Worm (Caenorhabditis elegans) whole organism, L2 larva: Measurements from ENCODE around the gene Y62E10A.3.
A peak's percentile ranks its signal among the peaks of the same experiment; 100 is the strongest.

Source experiments
- C34F6.9 ChIP-seq: fragments of 150-350 bp; optimal IDR thresholded peaks from 2 replicates; lab custom pipeline; 2014; ENCODE audit warnings: missing biosample characterization, missing genetic modification characterization
- F13H6.1 ChIP-seq: sonication (generic microtip); optimal IDR thresholded peaks from 2 replicates; lab custom pipeline; 2016; ENCODE audit warnings: missing genetic modification characterization, missing compliant biosample characterization
- R02D3.7 ChIP-seq: fragments of 150-350 bp; optimal IDR thresholded peaks from 2 replicates; lab custom pipeline; 2014; ENCODE audit warnings: missing biosample characterization, missing genetic modification characterization
- Y55F3AM.14 ChIP-seq: fragments of 200-800 bp; sonication (Bioruptor generic); optimal IDR thresholded peaks from 2 replicates; lab custom pipeline; 2018; ENCODE audit warnings: mild to moderate bottlenecking, missing genetic modification characterization, missing compliant biosample characterization
- alr-1 ChIP-seq: fragments of 150-350 bp; optimal IDR thresholded peaks from 2 replicates; lab custom pipeline; 2014; ENCODE audit warnings: missing biosample characterization, missing genetic modification characterization
- aly-2 ChIP-seq: fragments of 150-350 bp; optimal IDR thresholded peaks from 2 replicates; lab custom pipeline; 2014; ENCODE audit warnings: missing biosample characterization, missing genetic modification characterization
- ama-1 ChIP-seq: fragments of 150-350 bp; optimal IDR thresholded peaks from 2 replicates; lab custom pipeline; 2018; ENCODE audit warnings: inconsistent platforms
- ceh-16 ChIP-seq: fragments of 150-350 bp; optimal IDR thresholded peaks from 2 replicates; lab custom pipeline; 2014; ENCODE audit warnings: missing biosample characterization, missing genetic modification characterization
- crh-2 ChIP-seq: sonication (generic microtip); optimal IDR thresholded peaks from 2 replicates; lab custom pipeline; 2017; ENCODE audit warnings: missing biosample characterization, missing genetic modification characterization
- dmd-4 ChIP-seq: sonication (generic microtip); optimal IDR thresholded peaks from 2 replicates; lab custom pipeline; 2017; ENCODE audit warnings: missing biosample characterization, missing genetic modification characterization
- egl-27 ChIP-seq: sonication (generic microtip); optimal IDR thresholded peaks from 3 replicates; lab custom pipeline; 2017; ENCODE audit warnings: missing biosample characterization, missing genetic modification reagents, missing genetic modification characterization
- elt-1 ChIP-seq: fragments of 150-350 bp; optimal IDR thresholded peaks from 2 replicates; lab custom pipeline; 2014; ENCODE audit warnings: missing biosample characterization, missing genetic modification characterization
- elt-3 ChIP-seq: sonication (generic microtip); optimal IDR thresholded peaks from 2 replicates; lab custom pipeline; 2017; ENCODE audit warnings: missing biosample characterization, missing genetic modification characterization
- fos-1 ChIP-seq: fragments of 150-350 bp; optimal IDR thresholded peaks from 2 replicates; lab custom pipeline; 2014; ENCODE audit warnings: missing biosample characterization, missing genetic modification characterization
- gmeb-1 ChIP-seq: fragments of 150-350 bp; optimal IDR thresholded peaks from 2 replicates; lab custom pipeline; 2014; ENCODE audit warnings: missing biosample characterization, missing genetic modification characterization
- lin-11 ChIP-seq: fragments of 150-350 bp; sonication (generic microtip); optimal IDR thresholded peaks from 2 replicates; lab custom pipeline; 2014; ENCODE audit warnings: missing biosample characterization, missing genetic modification characterization, inconsistent platforms, mixed read lengths
- lin-13 ChIP-seq: fragments of 150-350 bp; optimal IDR thresholded peaks from 2 replicates; lab custom pipeline; 2014; ENCODE audit warnings: missing biosample characterization, missing genetic modification reagents, missing genetic modification characterization
- lin-39 ChIP-seq: fragments of 150-350 bp; optimal IDR thresholded peaks from 2 replicates; lab custom pipeline; 2014; ENCODE audit warnings: missing biosample characterization, missing genetic modification reagents, missing genetic modification characterization
- lsy-2 ChIP-seq, 2 experiments: fragments of 150-350 bp in 1 of 2; sonication (generic microtip) in 1 of 2; optimal IDR thresholded peaks; 2 replicates each; lab custom pipeline; 2014 to 2017; ENCODE audit warnings: missing biosample characterization in 2 of 2, missing genetic modification characterization in 2 of 2
- mab-5 ChIP-seq: fragments of 150-350 bp; optimal IDR thresholded peaks from 2 replicates; lab custom pipeline; 2014; ENCODE audit warnings: missing biosample characterization, missing genetic modification characterization
- mbf-1 ChIP-seq: sonication (generic microtip); optimal IDR thresholded peaks from 2 replicates; lab custom pipeline; 2017; ENCODE audit warnings: missing biosample characterization, missing genetic modification characterization
- mdl-1 ChIP-seq, 2 experiments: fragments of 150-350 bp in 1 of 2; sonication (generic microtip) in 1 of 2; optimal IDR thresholded peaks; 2 replicates each; lab custom pipeline; 2017; ENCODE audit warnings: missing biosample characterization in 2 of 2, missing genetic modification characterization in 2 of 2
- nhr-10 ChIP-seq: sonication (generic microtip); optimal IDR thresholded peaks from 2 replicates; lab custom pipeline; 2017; ENCODE audit warnings: missing biosample characterization, missing genetic modification characterization
- nhr-11 ChIP-seq: fragments of 150-350 bp; optimal IDR thresholded peaks from 2 replicates; lab custom pipeline; 2014; ENCODE audit warnings: missing biosample characterization, missing genetic modification characterization
- nhr-12 ChIP-seq: fragments of 150-350 bp; optimal IDR thresholded peaks from 2 replicates; lab custom pipeline; 2014; ENCODE audit warnings: missing biosample characterization, missing genetic modification characterization
- nhr-129 ChIP-seq: fragments of 150-350 bp; optimal IDR thresholded peaks from 2 replicates; lab custom pipeline; 2014; ENCODE audit warnings: missing biosample characterization, missing genetic modification characterization
- nhr-21 ChIP-seq: fragments of 150-350 bp; optimal IDR thresholded peaks from 2 replicates; lab custom pipeline; 2014; ENCODE audit warnings: missing biosample characterization, missing genetic modification characterization
- nhr-23 ChIP-seq: fragments of 150-350 bp; optimal IDR thresholded peaks from 2 replicates; lab custom pipeline; 2014; ENCODE audit warnings: missing biosample characterization, missing genetic modification reagents, missing genetic modification characterization
- nhr-237 ChIP-seq: fragments of 150-350 bp; optimal IDR thresholded peaks from 2 replicates; lab custom pipeline; 2014; ENCODE audit warnings: missing biosample characterization, missing genetic modification characterization
- nhr-25 ChIP-seq: fragments of 150-350 bp; sonication (generic microtip); optimal IDR thresholded peaks from 3 replicates; lab custom pipeline; 2014; ENCODE audit warnings: missing biosample characterization, missing genetic modification characterization
- nhr-6 ChIP-seq: fragments of 150-350 bp; optimal IDR thresholded peaks from 2 replicates; lab custom pipeline; 2014; ENCODE audit warnings: missing biosample characterization, missing genetic modification characterization
- nhr-77 ChIP-seq: fragments of 150-350 bp; optimal IDR thresholded peaks from 2 replicates; lab custom pipeline; 2014; ENCODE audit warnings: missing biosample characterization, missing genetic modification characterization
- sem-4 ChIP-seq: fragments of 150-350 bp; optimal IDR thresholded peaks from 2 replicates; lab custom pipeline; 2014; ENCODE audit warnings: missing biosample characterization, missing genetic modification reagents, missing genetic modification characterization
- skn-1 ChIP-seq: sonication (generic microtip); optimal IDR thresholded peaks from 2 replicates; lab custom pipeline; 2017; ENCODE audit warnings: missing biosample characterization, missing genetic modification characterization
- sma-3 ChIP-seq: sonication (generic microtip); optimal IDR thresholded peaks from 2 replicates; lab custom pipeline; 2016; ENCODE audit warnings: missing genetic modification reagents, missing genetic modification characterization, missing compliant biosample characterization
- sma-9 ChIP-seq, 2 experiments: fragments of 150-350 bp in 1 of 2; sonication (generic microtip) in 1 of 2; optimal IDR thresholded peaks; 2 replicates each; lab custom pipeline; 2014 to 2016; ENCODE audit warnings: missing genetic modification characterization in 2 of 2, mild to moderate bottlenecking in 1 of 2, missing biosample characterization in 1 of 2, missing compliant biosample characterization in 1 of 2, missing genetic modification reagents in 1 of 2, moderate library complexity in 1 of 2
- snpc-4 ChIP-seq: fragments of 150-350 bp; optimal IDR thresholded peaks from 2 replicates; lab custom pipeline; 2014; ENCODE audit warnings: missing biosample characterization, missing genetic modification characterization
- unc-39 ChIP-seq: fragments of 150-350 bp; optimal IDR thresholded peaks from 2 replicates; lab custom pipeline; 2014; ENCODE audit warnings: missing biosample characterization, missing genetic modification characterization
- unc-55 ChIP-seq: fragments of 150-350 bp; sonication (generic microtip); optimal IDR thresholded peaks from 3 replicates; lab custom pipeline; 2014; ENCODE audit warnings: missing biosample characterization, missing genetic modification reagents, missing genetic modification characterization
- ztf-1 ChIP-seq: fragments of 200-800 bp; sonication (Bioruptor generic); conservative IDR thresholded peaks from 2 replicates; pipeline ENCODE4 v1.3.6; 2022; ENCODE audit warnings: missing genetic modification characterization, missing compliant biosample characterization
- ztf-11 ChIP-seq: sonication (generic microtip); optimal IDR thresholded peaks from 2 replicates; lab custom pipeline; 2017; ENCODE audit warnings: missing biosample characterization, missing genetic modification characterization
- ztf-4 ChIP-seq: fragments of 150-350 bp; optimal IDR thresholded peaks from 2 replicates; lab custom pipeline; 2014; ENCODE audit warnings: missing biosample characterization, missing genetic modification characterization

The Y62E10A.3 gene

ce11 chrIV:13390770-13391169 lies 30.7 kb upstream of the Y62E10A.3 start:
- TF ChIP-seq dmd-4 (tag; lab: Kevin White, UChicago) = no peak
- peak; percentile 8 for TF ChIP-seq nhr-129 (tag; lab: Kevin White, UChicago)
- TF ChIP-seq mdl-1 (tag; optimal IDR thresholded peaks at IDR 0.05; lab: Kevin White, UChicago) = no peak
- no peak for TF ChIP-seq ceh-16 (tag; lab: Kevin White, UChicago)
- TF ChIP-seq elt-1 = no peak
- TF ChIP-seq ztf-11 = no peak

- 0 out of 2 replicates have a peak, but pooled peaks have one; percentile 77 for TF ChIP-seq ztf-1
- TF ChIP-seq elt-1 = no peak
- TF ChIP-seq, all 48 proteins: peak for 1
Observed at ce11 chrIV:13389237-13389636, 29.2 kb upstream of the Y62E10A.3 start.

- TF ChIP-seq nhr-12 (tag; lab: Kevin White, UChicago) (no peak), R02D3.7 (tag; lab: Kevin White, UChicago) (no peak), sem-4 (tag; lab: Kevin White, UChicago) (no peak), nhr-77 (tag; lab: Kevin White, UChicago) (no peak), unc-55 (peak; percentile 7), nhr-25 (tag; lab: Kevin White, UChicago) (peak; percentile 48), crh-2 (tag; lab: Kevin White, UChicago) (peak; percentile 9), nhr-10 (tag; lab: Kevin White, UChicago) (no peak), nhr-23 (tag; lab: Kevin White, UChicago) (no peak), elt-3 (tag; lab: Kevin White, UChicago) (no peak), lin-39 (tag; lab: Kevin White, UChicago) (no peak), lsy-2 (tag; optimal IDR thresholded peaks at IDR 0.05; lab: Kevin White, UChicago) (peak in 1 of 2 experiments; percentile 3), nhr-6 (tag; lab: Kevin White, UChicago) (peak; percentile 28), gmeb-1 (tag; lab: Kevin White, UChicago) (peak; percentile 40), nhr-21 (tag; lab: Kevin White, UChicago) (peak; percentile 84), Y55F3AM.14 (GFP tag; lab: Kevin White, UChicago) (peak; percentile 57), ama-1 (lab: Kevin White, UChicago) (peak; percentile 44), nhr-129 (tag; lab: Kevin White, UChicago) (peak; percentile 16), ztf-11 (no peak)
Observed at ce11 chrIV:13388779-13389178, 28.7 kb upstream of the Y62E10A.3 start.

ce11 chrIV:13386903-13387302 lies 26.9 kb upstream of the Y62E10A.3 start, which contains the start of gene lsm-3:
TSS of gene lsm-3 (plus strand) at chrIV:13387203.
- TF ChIP-seq sem-4 (tag; lab: Kevin White, UChicago) (no peak), nhr-10 (tag; lab: Kevin White, UChicago) (no peak), ztf-4 (tag; lab: Kevin White, UChicago) (no peak), mab-5 (tag; lab: Kevin White, UChicago) (no peak), ama-1 (lab: Kevin White, UChicago) (no peak), unc-39 (tag; lab: Kevin White, UChicago) (no peak), snpc-4 (tag; lab: Kevin White, UChicago) (no peak)
- TF ChIP-seq, all 48 proteins: peak for 0

- TF ChIP-seq nhr-12 (tag; lab: Kevin White, UChicago) (no peak), snpc-4 (tag; lab: Kevin White, UChicago) (peak; percentile 78), mdl-1 (tag; optimal IDR thresholded peaks at IDR 0.05; lab: Kevin White, UChicago) (no peak), mbf-1 (tag; lab: Kevin White, UChicago) (no peak), egl-27 (tag; lab: Kevin White, UChicago) (peak; percentile 50), sem-4 (tag; lab: Kevin White, UChicago) (peak; percentile 68), alr-1 (tag; lab: Kevin White, UChicago) (peak; percentile 36), dmd-4 (tag; lab: Kevin White, UChicago) (no peak), nhr-23 (tag; lab: Kevin White, UChicago) (no peak), elt-1 (no peak), skn-1 (tag; lab: Kevin White, UChicago) (no peak), F13H6.1 (tag; lab: Kevin White, UChicago) (peak; percentile 51), gmeb-1 (tag; lab: Kevin White, UChicago) (peak; percentile 79), C34F6.9 (tag; lab: Kevin White, UChicago) (peak; percentile 80), lin-11 (tag; lab: Kevin White, UChicago) (peak; percentile 73), aly-2 (tag; lab: Kevin White, UChicago) (no peak), ztf-1 (no peak), nhr-25 (tag; lab: Kevin White, UChicago) (peak; percentile 76), nhr-11 (tag; lab: Kevin White, UChicago) (no peak), unc-55 (peak; percentile 95), ama-1 (lab: Kevin White, UChicago) (no peak), ztf-11 (no peak), lin-13 (GFP tag; lab: Kevin White, UChicago) (peak; percentile 78), fos-1 (tag; lab: Kevin White, UChicago) (peak; percentile 32), sma-9 (GFP tag; optimal IDR thresholded peaks at IDR 0.05; lab: Kevin White, UChicago) (peak; percentile 71), sma-9 (tag; optimal IDR thresholded peaks at IDR 0.05; lab: Kevin White, UChicago) (no peak), nhr-21 (tag; lab: Kevin White, UChicago) (peak; percentile 58), ceh-16 (tag; lab: Kevin White, UChicago) (no peak), ztf-4 (tag; lab: Kevin White, UChicago) (peak; percentile 56), mab-5 (tag; lab: Kevin White, UChicago) (peak; percentile 67), nhr-77 (tag; lab: Kevin White, UChicago) (no peak), sma-3 (GFP tag; lab: Kevin White, UChicago) (peak; percentile 58), nhr-6 (tag; lab: Kevin White, UChicago) (peak; percentile 51), nhr-237 (tag; lab: Kevin White, UChicago) (no peak)
Observed at ce11 chrIV:13386043-13386442, 26.0 kb upstream of the Y62E10A.3 start, which contains the start of the genes Y62E10A.20, Y62E10A.23 and mdt-9. TSS of gene Y62E10A.20 (minus strand) at chrIV:13386091. TSS of gene Y62E10A.23 (plus strand) at chrIV:13386324. TSS of gene mdt-9 (plus strand) at chrIV:13386380.
